Worm (Caenorhabditis elegans): ENCODE data around the gene C23G10.7.
A peak's percentile ranks its signal among the peaks of the same experiment; 100 is the strongest.

C23G10.7 gene

DNA sequence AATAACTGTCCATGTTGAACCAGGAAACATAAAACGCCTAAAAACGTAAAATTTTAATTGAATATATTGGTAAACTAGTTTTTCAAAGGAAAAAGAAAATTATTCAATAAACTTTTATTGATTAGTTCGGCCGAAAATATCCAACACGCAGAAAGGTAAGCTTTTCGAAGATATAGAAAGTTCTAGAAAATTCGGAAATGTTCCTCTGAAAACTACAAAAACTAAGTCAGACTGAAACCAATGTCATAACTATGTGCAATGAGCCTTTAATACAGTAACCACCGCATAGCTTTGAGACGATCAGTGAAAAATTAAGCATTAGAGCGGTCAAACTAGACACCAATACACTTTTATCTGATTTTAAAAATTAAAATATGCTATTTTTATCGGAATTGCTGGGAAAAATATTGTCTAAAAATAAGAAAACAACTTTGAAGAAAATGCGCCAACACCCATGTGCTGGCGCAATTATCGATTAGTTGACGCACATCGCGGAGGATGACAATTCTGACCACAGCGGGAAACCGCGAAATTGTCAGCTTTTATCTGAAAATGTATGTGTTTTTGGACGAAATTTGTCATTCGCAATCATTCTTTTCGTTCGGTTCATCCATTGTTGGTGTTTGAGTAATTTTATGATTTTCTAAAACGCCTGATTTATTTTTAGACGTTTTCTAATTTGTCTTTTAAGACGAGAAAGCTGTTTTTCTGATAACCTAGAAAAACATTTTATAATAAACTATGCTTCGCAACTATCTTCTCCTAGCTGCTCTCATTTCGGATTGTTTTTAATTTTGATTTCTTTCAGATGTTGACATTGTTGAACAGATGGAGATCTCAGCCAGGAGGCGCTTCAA, at the start of gene C23G10.7, which contains the start of gene rpn-2:
Gene C23G10.7 (minus strand): TSS at position 37 of the 857 bp plus-strand sequence.
Gene rpn-2 (plus strand): TSS at position 807 of the 857 bp plus-strand sequence.
- no peak for TF ChIP-seq aha-1 (tag; optimal IDR thresholded peaks at IDR 0.05)
- peak; percentile 20 for TF ChIP-seq fkh-10 (GFP tag; optimal IDR thresholded peaks at IDR 0.05)
- TF ChIP-seq efl-1 (optimal IDR thresholded peaks at IDR 0.05) = peak; percentile 74 to 79
- peak; percentile 72 to 97 for TF ChIP-seq efl-1 (GFP tag; optimal IDR thresholded peaks at IDR 0.05 in 1 of 2)
- TF ChIP-seq dpl-1 (GFP tag; optimal IDR thresholded peaks at IDR 0.05) = peak; percentile 53 to 79 (median 77)
- TF ChIP-seq zip-4 (GFP tag; optimal IDR thresholded peaks at IDR 0.05) = peak; percentile 17
- TF ChIP-seq fos-1 (tag; optimal IDR thresholded peaks at IDR 0.05) = peak; percentile 32
- TF ChIP-seq fkh-8 (tag; optimal IDR thresholded peaks at IDR 0.05) = peak; percentile 44
- TF ChIP-seq lin-35 (GFP tag; optimal IDR thresholded peaks at IDR 0.05) = peak; percentile 71 to 82
- TF ChIP-seq lsy-2 (tag; optimal IDR thresholded peaks at IDR 0.05) = peak; percentile 83 to 86
- TF ChIP-seq nhr-12 (tag; optimal IDR thresholded peaks at IDR 0.05) = no peak
- TF ChIP-seq ama-1 (optimal IDR thresholded peaks at IDR 0.05) = peak; percentile 14
- TF ChIP-seq efl-3 (GFP tag; optimal IDR thresholded peaks at IDR 0.05) = no peak
- TF ChIP-seq nhr-71 (tag; optimal IDR thresholded peaks at IDR 0.05) = peak; percentile 84
- TF ChIP-seq nhr-85 (tag) = peak; percentile 81
- TF ChIP-seq unc-86 (tag; optimal IDR thresholded peaks at IDR 0.05) = peak; percentile 61
- TF ChIP-seq unc-130 (tag; optimal IDR thresholded peaks at IDR 0.05) = no peak
- TF ChIP-seq mdl-1 (tag; optimal IDR thresholded peaks at IDR 0.05) = peak in 1 of 2 experiments; percentile 55
- TF ChIP-seq ces-1 (GFP tag; optimal IDR thresholded peaks at IDR 0.05) = no peak
- peak; percentile 98 for TF ChIP-seq skn-1 (tag; optimal IDR thresholded peaks at IDR 0.05)
- TF ChIP-seq unc-62 (GFP tag; optimal IDR thresholded peaks at IDR 0.05) = no peak
- TF ChIP-seq lin-15B (tag; optimal IDR thresholded peaks at IDR 0.05) = no peak
- peak; percentile 8; the same call in 1 of the 2 replicates for TF ChIP-seq grh-1 (GFP tag; IDR thresholded peaks at IDR 0.05)
- TF ChIP-seq lin-13 (GFP tag; optimal IDR thresholded peaks at IDR 0.05) = peak; percentile 66
- TF ChIP-seq ztf-11 (tag; optimal IDR thresholded peaks at IDR 0.05) = no peak
- TF ChIP-seq mep-1 (tag; optimal IDR thresholded peaks at IDR 0.05) = peak; percentile 90
- no peak for TF ChIP-seq ceh-90 (tag; optimal IDR thresholded peaks at IDR 0.05)
- TF ChIP-seq vab-15 (tag; optimal IDR thresholded peaks at IDR 0.05) = no peak
- no peak for TF ChIP-seq alr-1 (tag; optimal IDR thresholded peaks at IDR 0.05; ENCODE audit: borderline replicate concordance)
- TF ChIP-seq tbx-2 (tag; optimal IDR thresholded peaks at IDR 0.05) = peak; percentile 73
- TF ChIP-seq nhr-237 (tag; optimal IDR thresholded peaks at IDR 0.05) = no peak
- TF ChIP-seq elt-3 (tag; optimal IDR thresholded peaks at IDR 0.05) = peak in 2 of 6 experiments; percentile 38 to 48
- TF ChIP-seq hpl-2 (GFP tag; optimal IDR thresholded peaks at IDR 0.05) = no peak
- TF ChIP-seq C16A3.4 (tag; optimal IDR thresholded peaks at IDR 0.05) = peak; percentile 56
- TF ChIP-seq pag-3 (tag; optimal IDR thresholded peaks at IDR 0.05; ENCODE audit: borderline replicate concordance, insufficient read depth) = no peak
- no peak for TF ChIP-seq nhr-76 (tag; optimal IDR thresholded peaks at IDR 0.05)
- peak; percentile 71 for TF ChIP-seq dsc-1 (tag; optimal IDR thresholded peaks at IDR 0.05)
- TF ChIP-seq mab-9 (GFP tag; IDR thresholded peaks at IDR 0.05) = no peak
- TF ChIP-seq blmp-1 (tag; optimal IDR thresholded peaks at IDR 0.05) = peak; percentile 52
- peak; percentile 47 for TF ChIP-seq nhr-77 (tag; optimal IDR thresholded peaks at IDR 0.05)
- TF ChIP-seq lir-3 (tag; optimal IDR thresholded peaks at IDR 0.05; ENCODE audit: poor library complexity) = peak; percentile 1
- peak; percentile 31 for TF ChIP-seq snpc-4 (tag; optimal IDR thresholded peaks at IDR 0.05)
- TF ChIP-seq hlh-4 (tag; optimal IDR thresholded peaks at IDR 0.05) = no peak
- no peak for TF ChIP-seq egl-27 (tag; optimal IDR thresholded peaks at IDR 0.05)
- TF ChIP-seq irx-1 (tag; optimal IDR thresholded peaks at IDR 0.05) = peak; percentile 49
- TF ChIP-seq nhr-84 (tag; optimal IDR thresholded peaks at IDR 0.05) = no peak
- TF ChIP-seq C34B4.2 (tag; optimal IDR thresholded peaks at IDR 0.05) = no peak
- peak; percentile 62 to 68 (median 63) for TF ChIP-seq ceh-82 (tag; optimal IDR thresholded peaks at IDR 0.05)
- no peak for TF ChIP-seq ceh-88 (GFP tag; IDR thresholded peaks at IDR 0.05)
- TF ChIP-seq sup-37 (GFP tag; optimal IDR thresholded peaks at IDR 0.05) = peak; percentile 1
- no peak for TF ChIP-seq unc-30 (tag; optimal IDR thresholded peaks at IDR 0.05)
